Worm (Caenorhabditis elegans): ENCODE results near the gene C34C12.12.

Gene C34C12.12

ce11 chrIII:3475497-3475896 lies 22.5 kb downstream of the C34C12.12 start, which contains the start of gene C34C12.9:
TSS of gene C34C12.9 (minus strand) at chrIII:3475512.
- no peak for TF ChIP-seq W03F9.2 (tag; optimal IDR thresholded peaks at IDR 0.05)
- TF ChIP-seq dao-5 (tag; optimal IDR thresholded peaks at IDR 0.05) = no peak
- no peak for TF ChIP-seq him-1 (tag; optimal IDR thresholded peaks at IDR 0.05)

DNA sequence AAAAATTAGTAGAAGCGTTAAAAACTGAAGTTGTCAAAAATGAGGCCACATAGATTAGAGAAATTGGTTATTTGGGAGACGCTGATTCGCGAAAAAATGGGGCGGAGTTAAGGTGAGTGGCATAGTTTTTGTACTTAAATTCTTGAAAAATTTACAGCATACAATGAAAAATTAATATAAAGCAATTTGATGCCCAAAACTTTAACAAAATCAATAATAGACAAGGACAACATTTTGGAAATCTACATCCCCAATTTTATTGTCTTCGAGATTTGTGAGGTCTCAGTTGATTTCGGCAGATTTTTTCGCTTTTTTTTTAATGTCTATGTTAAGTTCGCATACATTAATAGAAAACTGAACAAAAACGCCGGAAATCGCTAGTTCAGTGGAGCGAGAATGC lies 23.3 kb downstream of the C34C12.12 start:
- no peak for TF ChIP-seq him-1 (tag; optimal IDR thresholded peaks at IDR 0.05)
- TF ChIP-seq W03F9.2 (tag; optimal IDR thresholded peaks at IDR 0.05) = no peak
- no peak for TF ChIP-seq dao-5 (tag; optimal IDR thresholded peaks at IDR 0.05)

DNA sequence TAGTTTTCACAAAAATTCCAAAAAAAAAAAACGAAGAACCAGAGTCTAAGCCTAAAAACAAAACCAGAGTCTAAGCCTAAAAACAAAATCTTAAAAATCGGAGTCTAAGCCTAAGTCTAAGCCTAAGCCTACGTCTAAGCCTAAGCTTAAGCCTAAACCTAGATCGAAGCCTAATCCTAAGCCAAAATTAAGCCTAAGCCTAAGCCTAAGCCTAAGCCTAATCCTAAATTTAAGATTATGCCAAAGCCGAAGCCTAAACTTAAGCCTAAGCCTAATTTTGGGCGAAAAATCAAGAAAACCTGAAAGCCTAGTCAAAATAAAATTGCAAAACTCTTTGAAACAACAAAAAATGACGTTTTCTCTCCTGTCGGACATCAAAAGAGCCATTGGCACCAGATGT lies 24.4 kb downstream of the C34C12.12 start:
- TF ChIP-seq dao-5 (tag; optimal IDR thresholded peaks at IDR 0.05) (no peak), him-1 (tag; optimal IDR thresholded peaks at IDR 0.05) (no peak)

DNA sequence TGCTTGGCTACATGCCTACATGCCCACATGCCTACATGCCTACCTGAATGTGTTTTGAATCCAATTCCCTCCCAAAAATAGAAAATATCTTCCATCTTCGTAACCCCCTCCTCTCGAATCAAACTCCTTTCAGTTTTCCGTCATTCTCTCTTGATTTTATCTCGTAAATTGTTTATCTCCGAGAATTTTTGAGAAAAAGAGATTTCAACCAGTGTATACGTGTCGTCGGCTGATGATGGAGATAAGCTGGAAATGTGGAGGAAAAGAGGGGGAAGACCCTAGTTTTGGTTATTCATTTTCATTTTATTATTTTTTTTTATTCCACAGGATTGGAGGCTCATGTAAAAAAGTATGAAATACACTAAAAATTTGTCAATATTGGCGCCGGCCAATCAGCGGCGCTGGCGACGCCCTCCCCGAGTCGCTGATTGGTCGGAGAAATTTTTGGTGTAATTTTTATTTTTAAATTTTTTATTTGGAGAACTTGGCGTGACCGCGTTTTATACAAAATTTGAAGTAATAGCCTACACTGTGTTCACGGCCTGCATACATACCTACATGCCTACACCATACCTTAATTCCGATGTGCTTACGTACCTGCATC lies 25.9 kb downstream of the C34C12.12 start:
- TF ChIP-seq W03F9.2 (tag; optimal IDR thresholded peaks at IDR 0.05) (no peak), him-1 (tag; optimal IDR thresholded peaks at IDR 0.05) (no peak), dao-5 (tag; optimal IDR thresholded peaks at IDR 0.05) (no peak)

DNA sequence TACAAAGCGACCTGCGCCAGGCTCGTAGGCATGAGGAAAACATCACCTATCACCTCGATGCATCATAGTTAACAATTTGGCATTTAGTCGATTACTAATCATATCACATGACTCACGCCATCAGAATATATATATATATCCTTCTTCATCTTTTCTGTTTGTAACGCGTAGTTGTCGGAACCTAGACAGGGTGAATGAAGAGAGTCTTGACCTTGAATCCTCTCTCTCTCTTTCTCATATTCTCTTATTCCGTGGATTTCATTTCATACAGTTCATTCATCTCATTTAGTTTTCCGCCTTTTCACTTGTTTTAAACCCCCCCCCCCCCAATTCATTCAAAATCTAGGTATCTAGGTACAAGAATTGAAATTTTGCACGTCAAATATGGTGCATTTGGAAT lies 27.2 kb downstream of the C34C12.12 start:
- TF ChIP-seq W03F9.2 (tag; optimal IDR thresholded peaks at IDR 0.05) = no peak
- no peak for TF ChIP-seq dao-5 (tag; optimal IDR thresholded peaks at IDR 0.05)
- no peak for TF ChIP-seq him-1 (tag; optimal IDR thresholded peaks at IDR 0.05)

DNA sequence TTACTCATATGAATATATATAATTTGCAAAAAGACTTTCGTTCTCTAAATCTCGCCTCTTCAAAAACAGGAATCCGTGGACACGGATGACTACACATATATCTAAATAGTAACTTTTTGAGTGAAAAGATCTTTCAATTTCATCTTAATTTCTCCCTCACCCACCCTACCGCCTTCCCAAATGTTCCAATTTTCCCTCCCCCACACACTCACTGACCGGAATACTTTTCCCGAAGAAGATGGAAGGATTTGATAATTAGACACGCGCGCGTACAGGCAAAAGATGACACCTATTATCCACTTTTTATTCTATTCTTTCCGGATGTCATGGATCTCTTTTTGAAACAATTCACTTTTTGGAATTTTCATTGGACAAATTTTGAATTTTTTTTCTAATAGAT lies 28.0 kb downstream of the C34C12.12 start:
- no peak for TF ChIP-seq him-1 (tag; optimal IDR thresholded peaks at IDR 0.05)
- no peak for TF ChIP-seq W03F9.2 (tag; optimal IDR thresholded peaks at IDR 0.05)
- TF ChIP-seq dao-5 (tag; optimal IDR thresholded peaks at IDR 0.05) = no peak

ce11 chrIII:3482291-3482690 lies 29.3 kb downstream of the C34C12.12 start, which contains the start of gene C34C12.6:
TSS of gene C34C12.6 (plus strand) at chrIII:3482591.
- no peak for TF ChIP-seq him-1 (tag; optimal IDR thresholded peaks at IDR 0.05)
- no peak for TF ChIP-seq W03F9.2 (tag; optimal IDR thresholded peaks at IDR 0.05)
- no peak for TF ChIP-seq dao-5 (tag; optimal IDR thresholded peaks at IDR 0.05)

DNA sequence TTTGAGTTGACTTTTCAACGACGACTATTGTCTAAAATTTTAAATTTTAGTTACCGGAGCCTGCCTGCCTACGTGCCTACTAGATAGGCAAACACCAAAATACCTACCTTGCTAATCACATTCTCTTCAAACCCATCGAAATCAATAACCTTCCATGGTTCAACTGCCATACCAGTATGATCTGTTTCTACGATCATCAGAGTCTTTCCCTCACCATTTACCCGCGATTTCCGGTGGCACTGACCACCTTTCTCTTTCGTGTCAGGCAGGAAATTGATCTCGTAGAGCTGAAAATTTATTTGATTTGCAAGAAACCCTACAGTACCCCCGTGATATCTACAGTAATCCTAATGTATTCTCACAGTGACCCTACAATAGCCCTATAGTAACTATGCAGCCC lies 32.0 kb downstream of the C34C12.12 start:
- TF ChIP-seq W03F9.2 (tag; optimal IDR thresholded peaks at IDR 0.05) (no peak), dao-5 (tag; optimal IDR thresholded peaks at IDR 0.05) (no peak), him-1 (tag; optimal IDR thresholded peaks at IDR 0.05) (no peak)

- TF ChIP-seq W03F9.2 (tag; optimal IDR thresholded peaks at IDR 0.05) (no peak), him-1 (tag; optimal IDR thresholded peaks at IDR 0.05) (no peak), dao-5 (tag; optimal IDR thresholded peaks at IDR 0.05) (no peak)
Measured at ce11 chrIII:3486055-3486454, 33.1 kb downstream of the C34C12.12 start.

ce11 chrIII:3487133-3487532 lies 34.1 kb downstream of the C34C12.12 start:
- no peak for TF ChIP-seq dao-5 (tag; optimal IDR thresholded peaks at IDR 0.05)
- no peak for TF ChIP-seq him-1 (tag; optimal IDR thresholded peaks at IDR 0.05)
- no peak for TF ChIP-seq W03F9.2 (tag; optimal IDR thresholded peaks at IDR 0.05)

ce11 chrIII:3488224-3488623 lies 35.2 kb downstream of the C34C12.12 start, which contains the start of gene C34C12.7:
TSS of gene C34C12.7 (minus strand) at chrIII:3488341.
- TF ChIP-seq W03F9.2 (tag; optimal IDR thresholded peaks at IDR 0.05) (no peak), him-1 (tag; optimal IDR thresholded peaks at IDR 0.05) (no peak), dao-5 (tag; optimal IDR thresholded peaks at IDR 0.05) (no peak)

- TF ChIP-seq W03F9.2 (tag; optimal IDR thresholded peaks at IDR 0.05) = no peak
- TF ChIP-seq dao-5 (tag; optimal IDR thresholded peaks at IDR 0.05) = no peak
- no peak for TF ChIP-seq him-1 (tag; optimal IDR thresholded peaks at IDR 0.05)
Measured at ce11 chrIII:3493138-3493537, 40.1 kb downstream of the C34C12.12 start, which contains the start of gene gly-14. TSS of gene gly-14 (minus strand) at chrIII:3493238.

- TF ChIP-seq dao-5 (tag; optimal IDR thresholded peaks at IDR 0.05) = no peak
- no peak for TF ChIP-seq him-1 (tag; optimal IDR thresholded peaks at IDR 0.05)
- TF ChIP-seq W03F9.2 (tag; optimal IDR thresholded peaks at IDR 0.05) = no peak
Measured at ce11 chrIII:3498957-3499356, 46.0 kb downstream of the C34C12.12 start, which contains the start of gene M01F1.9. TSS of gene M01F1.9 (minus strand) at chrIII:3499057.

DNA sequence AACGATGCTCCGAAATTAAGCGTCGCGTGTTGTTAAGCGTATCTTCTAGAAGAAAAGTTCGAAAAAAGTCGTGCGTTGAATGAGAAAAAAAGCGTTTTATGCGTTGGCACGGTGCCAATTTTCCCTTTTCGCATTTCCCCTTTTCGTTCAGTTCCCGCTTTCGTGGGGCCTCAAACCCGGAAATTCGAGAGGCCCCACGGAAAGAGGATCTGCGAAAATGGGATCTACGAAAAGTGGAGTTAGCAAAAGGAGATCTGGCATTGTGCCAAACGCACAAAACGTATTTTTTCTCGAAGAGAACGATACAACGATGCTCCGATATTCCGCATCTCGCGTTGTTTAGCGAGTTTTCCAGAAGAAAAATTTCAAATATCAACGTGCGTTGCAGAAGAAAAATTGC lies 46.9 kb downstream of the C34C12.12 start:
- TF ChIP-seq W03F9.2 (tag; optimal IDR thresholded peaks at IDR 0.05) (no peak), dao-5 (tag; optimal IDR thresholded peaks at IDR 0.05) (no peak), him-1 (tag; optimal IDR thresholded peaks at IDR 0.05) (no peak)
